Fruit fly (Drosophila melanogaster): ENCODE data around the gene Cyt-c-d.

- no peak for TF ChIP-seq CG3919 (GFP tag; optimal IDR thresholded peaks at IDR 0.05)
- no peak for TF ChIP-seq Lpt (GFP tag; optimal IDR thresholded peaks at IDR 0.05)
- TF ChIP-seq CG16779 (tag; optimal IDR thresholded peaks at IDR 0.05) = no peak
- TF ChIP-seq Hr4 (GFP tag; optimal IDR thresholded peaks at IDR 0.05) = no peak
Observed at dm6 chr2L:16761891-16762290, 46.2 kb downstream of the Cyt-c-d start.
